Worm (Caenorhabditis elegans): ENCODE data around the gene nse-4.

Gene nse-4

ce11 chrIV:11480027-11480896 is at the start of gene nse-4, which contains the start of gene mbf-1:
Gene nse-4 (plus strand): TSS chrIV:11480846.
Gene mbf-1 (minus strand): TSS chrIV:11480369.
- TF ChIP-seq W03F9.2 (tag; optimal IDR thresholded peaks at IDR 0.05) (peak; percentile 95), dao-5 (tag; optimal IDR thresholded peaks at IDR 0.05) (no peak)

ce11 chrIV:11431448-11431847 is 49.2 kb upstream of the nse-4 start:
- no peak for TF ChIP-seq W03F9.2 (tag; optimal IDR thresholded peaks at IDR 0.05)
- no peak for TF ChIP-seq him-1 (tag; optimal IDR thresholded peaks at IDR 0.05)
- no peak for TF ChIP-seq dao-5 (tag; optimal IDR thresholded peaks at IDR 0.05)

ce11 chrIV:11433709-11434108 is 46.9 kb upstream of the nse-4 start:
- TF ChIP-seq dao-5 (tag; optimal IDR thresholded peaks at IDR 0.05) = no peak
- peak; percentile 26 for TF ChIP-seq him-1 (tag; optimal IDR thresholded peaks at IDR 0.05)
- TF ChIP-seq W03F9.2 (tag; optimal IDR thresholded peaks at IDR 0.05) = peak; percentile 46

- TF ChIP-seq dao-5 (tag; optimal IDR thresholded peaks at IDR 0.05) (no peak), W03F9.2 (tag; optimal IDR thresholded peaks at IDR 0.05) (no peak), him-1 (tag; optimal IDR thresholded peaks at IDR 0.05) (no peak)
Measured at ce11 chrIV:11434575-11434974, 46.1 kb upstream of the nse-4 start.

ce11 chrIV:11435761-11436160 is 44.9 kb upstream of the nse-4 start:
- TF ChIP-seq W03F9.2 (tag; optimal IDR thresholded peaks at IDR 0.05) = no peak
- TF ChIP-seq him-1 (tag; optimal IDR thresholded peaks at IDR 0.05) = no peak
- TF ChIP-seq dao-5 (tag; optimal IDR thresholded peaks at IDR 0.05) = no peak

ce11 chrIV:11438255-11438654 is 42.4 kb upstream of the nse-4 start:
- no peak for TF ChIP-seq dao-5 (tag; optimal IDR thresholded peaks at IDR 0.05)
- TF ChIP-seq him-1 (tag; optimal IDR thresholded peaks at IDR 0.05) = no peak
- no peak for TF ChIP-seq W03F9.2 (tag; optimal IDR thresholded peaks at IDR 0.05)

ce11 chrIV:11452928-11453327 is 27.7 kb upstream of the nse-4 start:
- no peak for TF ChIP-seq W03F9.2 (tag; optimal IDR thresholded peaks at IDR 0.05)
- TF ChIP-seq him-1 (tag; optimal IDR thresholded peaks at IDR 0.05) = no peak
- no peak for TF ChIP-seq dao-5 (tag; optimal IDR thresholded peaks at IDR 0.05)

- no peak for TF ChIP-seq him-1 (tag; optimal IDR thresholded peaks at IDR 0.05)
- no peak for TF ChIP-seq dao-5 (tag; optimal IDR thresholded peaks at IDR 0.05)
- TF ChIP-seq W03F9.2 (tag; optimal IDR thresholded peaks at IDR 0.05) = no peak
Measured at ce11 chrIV:11455824-11456223, 24.8 kb upstream of the nse-4 start.

ce11 chrIV:11458700-11459263 is 21.9 kb upstream of the nse-4 start:
- TF ChIP-seq W03F9.2 (tag; optimal IDR thresholded peaks at IDR 0.05) = no peak
- no peak for TF ChIP-seq him-1 (tag; optimal IDR thresholded peaks at IDR 0.05)
- no peak for TF ChIP-seq dao-5 (tag; optimal IDR thresholded peaks at IDR 0.05)

- TF ChIP-seq dao-5 (tag; optimal IDR thresholded peaks at IDR 0.05) = no peak
- no peak for TF ChIP-seq him-1 (tag; optimal IDR thresholded peaks at IDR 0.05)
Measured at ce11 chrIV:11459684-11460083, 21.0 kb upstream of the nse-4 start, which contains the start of gene npr-3. Gene npr-3 (plus strand): TSS chrIV:11459984.

- TF ChIP-seq him-1 (tag; optimal IDR thresholded peaks at IDR 0.05) (no peak), W03F9.2 (tag; optimal IDR thresholded peaks at IDR 0.05) (no peak), dao-5 (tag; optimal IDR thresholded peaks at IDR 0.05) (no peak)
Measured at ce11 chrIV:11461335-11461734, 19.3 kb upstream of the nse-4 start.

ce11 chrIV:11465125-11465524 is 15.5 kb upstream of the nse-4 start, which contains the start of gene C10C6.3:
Gene C10C6.3 (minus strand): TSS chrIV:11465225.
- TF ChIP-seq him-1 (tag; optimal IDR thresholded peaks at IDR 0.05) (no peak), dao-5 (tag; optimal IDR thresholded peaks at IDR 0.05) (no peak), W03F9.2 (tag; optimal IDR thresholded peaks at IDR 0.05) (no peak)

- TF ChIP-seq dao-5 (tag; optimal IDR thresholded peaks at IDR 0.05) (no peak), him-1 (tag; optimal IDR thresholded peaks at IDR 0.05) (no peak), W03F9.2 (tag; optimal IDR thresholded peaks at IDR 0.05) (no peak)
Measured at ce11 chrIV:11467413-11467812, 13.2 kb upstream of the nse-4 start, which contains the start of gene C10C6.7. Gene C10C6.7 (minus strand): TSS chrIV:11467513.

Data from whole organism, L4/young adult.